Worm (Caenorhabditis elegans) whole organism, young adult: ENCODE results near the gene H29C22.1.

Source experiments
- D2030.7 ChIP-seq: fragments of 200-800 bp; sonication (Bioruptor generic); IDR thresholded peaks from 2 replicates; pipeline ENCODE4 v1.3.6; 2022; ENCODE audit warnings: missing genetic modification reagents, missing genetic modification characterization, missing compliant biosample characterization
- F22D6.2 ChIP-seq: sonication (generic microtip); optimal IDR thresholded peaks from 2 replicates; lab custom pipeline; 2016; ENCODE audit warnings: mild to moderate bottlenecking, missing genetic modification characterization, missing compliant biosample characterization
- F57C9.4 ChIP-seq: sonication (generic microtip); optimal IDR thresholded peaks from 2 replicates; lab custom pipeline; 2017; ENCODE audit warnings: mild to moderate bottlenecking, missing genetic modification characterization, missing compliant biosample characterization
- Y79H2A.3 ChIP-seq: fragments of 200-800 bp; sonication (Bioruptor generic); conservative IDR thresholded peaks from 2 replicates; pipeline ENCODE4 v1.3.6; 2022; ENCODE audit warnings: missing genetic modification reagents, missing genetic modification characterization, missing compliant biosample characterization
- bed-2 ChIP-seq: fragments of 200-800 bp; sonication (Bioruptor generic); IDR thresholded peaks from 2 replicates; pipeline ENCODE4 v1.3.6; 2022; ENCODE audit warnings: missing genetic modification reagents, missing genetic modification characterization, missing compliant biosample characterization
- cebp-1 ChIP-seq, 2 experiments: fragments of 200-800 bp in 1 of 2; sonication (Bioruptor generic) in 1 of 2; sonication (generic microtip) in 1 of 2; IDR thresholded peaks in 1 of 2; optimal IDR thresholded peaks in 1 of 2; 2 replicates each; pipeline versions ENCODE4 v1.3.6 to Lab custom; 2017 to 2022; ENCODE audit warnings: missing compliant biosample characterization in 2 of 2, missing genetic modification characterization in 2 of 2, mild to moderate bottlenecking in 1 of 2, missing genetic modification reagents in 1 of 2, moderate library complexity in 1 of 2
- madf-10 ChIP-seq: sonication (generic microtip); optimal IDR thresholded peaks from 2 replicates; lab custom pipeline; 2016; ENCODE audit warnings: mild to moderate bottlenecking, missing genetic modification characterization, missing compliant biosample characterization
- madf-6 ChIP-seq: fragments of 200-800 bp; sonication (Bioruptor generic); IDR thresholded peaks from 2 replicates; pipeline ENCODE4 v1.3.6; 2022; ENCODE audit warnings: missing genetic modification reagents, missing genetic modification characterization, missing compliant biosample characterization
- mes-4 ChIP-seq: sonication (generic microtip); optimal IDR thresholded peaks from 2 replicates; lab custom pipeline; 2016; ENCODE audit warnings: missing genotype, missing genetic modification characterization, missing compliant biosample characterization
- nfya-1 ChIP-seq: sonication (generic microtip); optimal IDR thresholded peaks from 2 replicates; lab custom pipeline; 2017; ENCODE audit warnings: antibody characterized with exemption, missing compliant biosample characterization, missing genetic modification characterization, borderline replicate concordance; ENCODE audit not compliant: insufficient read depth
- unc-62 ChIP-seq: fragments of 150-350 bp; optimal IDR thresholded peaks from 2 replicates; lab custom pipeline; 2014; ENCODE audit warnings: missing biosample characterization, missing genetic modification reagents, missing genetic modification characterization

DNA sequence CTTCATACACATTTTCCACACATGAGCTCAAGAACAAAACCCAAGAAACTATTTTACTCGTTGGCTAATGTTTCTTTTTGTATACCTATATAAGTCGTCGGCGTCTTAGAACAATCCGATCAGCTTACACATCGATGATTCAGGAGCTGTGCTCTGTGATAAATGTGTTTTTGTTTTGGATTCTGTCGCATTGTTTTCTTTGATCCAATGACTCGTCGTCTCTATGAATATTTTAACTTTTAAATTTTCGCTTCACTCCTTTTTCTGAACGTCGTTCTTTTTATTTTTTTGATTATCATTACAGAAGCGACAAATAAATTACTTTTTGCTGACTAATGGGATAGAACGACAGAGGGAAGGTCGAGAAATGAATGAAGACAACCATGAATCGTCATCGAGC, 19.8 kb downstream of the H29C22.1 start, which contains the start of gene B0416.3:
- no peak for TF ChIP-seq bed-2 (GFP tag; lab: Robert Waterston, UW)
- no peak for TF ChIP-seq madf-10 (tag; lab: Kevin White, UChicago)
- no peak for TF ChIP-seq Y79H2A.3
- no peak for TF ChIP-seq F57C9.4 (tag; lab: Kevin White, UChicago)
- TF ChIP-seq unc-62 (GFP tag; lab: Kevin White, UChicago): no peak
- TF ChIP-seq cebp-1 (GFP tag; IDR thresholded peaks at IDR 0.05; lab: Robert Waterston, UW): no peak
- TF ChIP-seq cebp-1 (tag; optimal IDR thresholded peaks at IDR 0.05; lab: Kevin White, UChicago): no peak
- no peak for TF ChIP-seq mes-4 (tag; lab: Kevin White, UChicago)
- TF ChIP-seq D2030.7 (GFP tag; lab: Robert Waterston, UW): no peak
- TF ChIP-seq madf-6: no peak
- no peak for TF ChIP-seq F22D6.2 (tag; lab: Kevin White, UChicago)
- TF ChIP-seq nfya-1 (tag; lab: Kevin White, UChicago): no peak
